Worm (Caenorhabditis elegans) whole organism, L4 larva: ENCODE data around the gene Y116A8C.40.

Source experiments
- daf-12 ChIP-seq: fragments of 150-350 bp; optimal IDR thresholded peaks from 2 replicates; lab custom pipeline; 2014; ENCODE audit warnings: missing biosample characterization, missing genetic modification reagents, missing genetic modification characterization
- egl-27 ChIP-seq: sonication (generic microtip); optimal IDR thresholded peaks from 3 replicates; lab custom pipeline; 2017; ENCODE audit warnings: missing biosample characterization, missing genetic modification reagents, missing genetic modification characterization
- nhr-76 ChIP-seq: fragments of 150-350 bp; optimal IDR thresholded peaks from 2 replicates; lab custom pipeline; 2014; ENCODE audit warnings: missing biosample characterization, missing genetic modification characterization
- spr-1 ChIP-seq: sonication (generic microtip); optimal IDR thresholded peaks from 2 replicates; lab custom pipeline; 2016; ENCODE audit warnings: mild to moderate bottlenecking, missing genetic modification characterization, missing compliant biosample characterization
- unc-62 ChIP-seq, 3 experiments: fragments of 150-350 bp in 1 of 3; sonication (generic microtip); optimal IDR thresholded peaks in 2 of 3; peaks in 1 of 3; 1 replicate in 1 of 3; 2 replicates in 2 of 3; lab custom pipeline; 2014 to 2017; ENCODE audit warnings: missing biosample characterization in 3 of 3, missing genetic modification characterization in 3 of 3, missing genetic modification reagents in 3 of 3, missing genotype in 1 of 3

- TF ChIP-seq nhr-76 (no peak), spr-1 (tag; lab: Kevin White, UChicago) (no peak), daf-12 (tag; lab: Kevin White, UChicago) (no peak), unc-62 (GFP tag; optimal IDR thresholded peaks at IDR 0.05 in 1 of 2; lab: Kevin White, UChicago) (no peak), unc-62 (tag; optimal IDR thresholded peaks at IDR 0.05; lab: Kevin White, UChicago) (no peak), egl-27 (tag; lab: Kevin White, UChicago) (no peak)
Measured at ce11 chrIV:17191791-17192190, 41.0 kb upstream of the Y116A8C.40 start, which contains the start of gene flp-17.
